Fruit fly (Drosophila melanogaster) whole organism, embryonic: ENCODE results near the gene Nmt.
A peak's percentile ranks its signal among the peaks of the same experiment; 100 is the strongest.

ENCODE experiments used
- Aef1 ChIP-seq: fragments of 200-800 bp; sonication (Bioruptor generic); IDR thresholded peaks from 3 replicates; pipeline ENCODE4 v1.3.6; 2022; ENCODE audit warnings: missing biosample characterization, missing genetic modification characterization
- Atf6 ChIP-seq: fragments of 200-800 bp; sonication (Bioruptor generic); IDR thresholded peaks from 2 replicates; pipeline ENCODE4 v1.3.6; 2022; ENCODE audit warnings: missing biosample characterization, missing genetic modification characterization
- CG10321 ChIP-seq: fragments of 200-800 bp; sonication (Bioruptor generic); IDR thresholded peaks from 2 replicates; pipeline ENCODE4 v1.3.6; 2022; ENCODE audit warnings: missing biosample characterization, missing genetic modification characterization
- CG10654 ChIP-seq: fragments of 200-800 bp; sonication (Bioruptor generic); optimal IDR thresholded peaks from 2 replicates; lab custom pipeline; 2016; ENCODE audit warnings: missing biosample characterization, missing genetic modification characterization
- CG12236 ChIP-seq: fragments of 200-800 bp; sonication (Bioruptor generic); optimal IDR thresholded peaks from 2 replicates; lab custom pipeline; 2016; ENCODE audit warnings: missing biosample characterization, missing genetic modification characterization
- CG14860 ChIP-seq: fragments of 200-800 bp; sonication (Bioruptor generic); IDR thresholded peaks from 3 replicates; pipeline ENCODE4 v1.3.6; 2022; ENCODE audit warnings: missing biosample characterization, missing genetic modification characterization; ENCODE audit not compliant: partially characterized antibody
- CG15696 ChIP-seq: fragments of 200-800 bp; sonication (Bioruptor generic); optimal IDR thresholded peaks from 2 replicates; lab custom pipeline; 2019; ENCODE audit warnings: missing biosample characterization, mild to moderate bottlenecking, missing genetic modification characterization, moderate library complexity
- CG17385 ChIP-seq: fragments of 200-800 bp; sonication (Bioruptor generic); optimal IDR thresholded peaks from 3 replicates; lab custom pipeline; 2018; ENCODE audit warnings: missing biosample characterization, mild to moderate bottlenecking, missing genetic modification characterization
- CG2712 ChIP-seq: fragments of 200-800 bp; optimal IDR thresholded peaks from 3 replicates; lab custom pipeline; 2019; ENCODE audit warnings: missing biosample characterization, mild to moderate bottlenecking, missing genetic modification characterization, moderate library complexity
- CG34422 ChIP-seq: fragments of 200-800 bp; sonication (Bioruptor generic); IDR thresholded peaks from 3 replicates; pipeline ENCODE4 v1.3.6; 2022; ENCODE audit warnings: missing biosample characterization, missing genetic modification characterization
- CG4404 ChIP-seq: fragments of 200-800 bp; sonication (Bioruptor generic); IDR thresholded peaks from 2 replicates; pipeline ENCODE4 v1.3.6; 2022; ENCODE audit warnings: missing biosample characterization, missing genetic modification characterization
- CG4424 ChIP-seq: fragments of 200-800 bp; sonication (Bioruptor generic); optimal IDR thresholded peaks from 3 replicates; lab custom pipeline; 2016; ENCODE audit warnings: missing biosample characterization, missing genetic modification characterization
- CG7357 ChIP-seq: fragments of 200-800 bp; sonication (Bioruptor generic); IDR thresholded peaks from 3 replicates; pipeline ENCODE4 v1.3.6; 2022; ENCODE audit warnings: missing biosample characterization, missing genetic modification characterization
- CG7839 ChIP-seq: fragments of 200-800 bp; sonication (Bioruptor generic); optimal IDR thresholded peaks from 3 replicates; lab custom pipeline; 2018; ENCODE audit warnings: missing biosample characterization, mild to moderate bottlenecking, missing genetic modification characterization, moderate library complexity
- CG7963 ChIP-seq: fragments of 200-800 bp; sonication (Bioruptor generic); IDR thresholded peaks from 3 replicates; pipeline ENCODE4 v1.3.6; 2022; ENCODE audit warnings: missing biosample characterization, missing genetic modification characterization; ENCODE audit not compliant: partially characterized antibody
- CG8359 ChIP-seq: fragments of 200-800 bp; sonication (Bioruptor generic); optimal IDR thresholded peaks from 2 replicates; lab custom pipeline; 2017; ENCODE audit warnings: missing biosample characterization, mild to moderate bottlenecking, missing genetic modification characterization, borderline replicate concordance
- CG9797 ChIP-seq: fragments of 200-800 bp; sonication (Bioruptor generic); optimal IDR thresholded peaks from 3 replicates; lab custom pipeline; 2018; ENCODE audit warnings: missing biosample characterization, mild to moderate bottlenecking, missing genetic modification characterization
- CG9876 ChIP-seq: fragments of 200-800 bp; sonication (Bioruptor generic); optimal IDR thresholded peaks from 2 replicates; lab custom pipeline; 2016; ENCODE audit warnings: missing biosample characterization, missing genetic modification characterization
- Dek ChIP-seq: fragments of 200-800 bp; sonication (Bioruptor generic); optimal IDR thresholded peaks from 3 replicates; lab custom pipeline; 2019; ENCODE audit warnings: missing biosample characterization, mild to moderate bottlenecking, missing genetic modification characterization, moderate library complexity
- Dip3 ChIP-seq: fragments of 200-800 bp; sonication (Bioruptor generic); optimal IDR thresholded peaks from 3 replicates; lab custom pipeline; 2016; ENCODE audit warnings: missing biosample characterization, missing genetic modification characterization
- Doc2 ChIP-seq: fragments of 200-800 bp; sonication (Bioruptor generic); IDR thresholded peaks from 2 replicates; pipeline ENCODE4 v1.3.6; 2022; ENCODE audit warnings: missing biosample characterization, missing genetic modification characterization
- Doc3 ChIP-seq: fragments of 200-800 bp; sonication (Bioruptor generic); IDR thresholded peaks from 3 replicates; pipeline ENCODE4 v1.3.6; 2022; ENCODE audit warnings: missing biosample characterization, missing genetic modification characterization; ENCODE audit not compliant: partially characterized antibody
- MBD-R2 ChIP-seq: fragments of 200-800 bp; sonication (Bioruptor generic); IDR thresholded peaks from 2 replicates; pipeline ENCODE4 v1.3.6; 2022; ENCODE audit warnings: missing biosample characterization, missing genetic modification characterization
- Max ChIP-seq: fragments of 200-800 bp; sonication (Bioruptor generic); optimal IDR thresholded peaks from 2 replicates; lab custom pipeline; 2016; ENCODE audit warnings: missing biosample characterization, mild to moderate bottlenecking, missing genetic modification characterization
- Nf-YB ChIP-seq: fragments of 200-800 bp; sonication (Bioruptor generic); optimal IDR thresholded peaks from 3 replicates; lab custom pipeline; 2019; ENCODE audit warnings: missing biosample characterization, mild to moderate bottlenecking, missing genetic modification characterization, moderate library complexity
- Pdp1 ChIP-seq, 2 experiments: fragments of 200-800 bp; sonication (Bioruptor generic); optimal IDR thresholded peaks; 3 replicates each; lab custom pipeline; 2016; ENCODE audit warnings: missing biosample characterization in 2 of 2, missing genetic modification characterization in 2 of 2, mild to moderate bottlenecking in 1 of 2, moderate library complexity in 1 of 2
- Scr ChIP-seq: fragments of 200-800 bp; sonication (Bioruptor generic); IDR thresholded peaks from 2 replicates; pipeline ENCODE4 v1.3.6; 2022; ENCODE audit warnings: missing biosample characterization, missing genetic modification characterization; ENCODE audit not compliant: partially characterized antibody
- Sry-β ChIP-seq: fragments of 200-800 bp; sonication (Bioruptor generic); optimal IDR thresholded peaks from 2 replicates; lab custom pipeline; 2018; ENCODE audit warnings: missing biosample characterization, mild to moderate bottlenecking, missing genetic modification characterization, moderate library complexity
- ab ChIP-seq: fragments of 200-800 bp; sonication (Bioruptor generic); optimal IDR thresholded peaks from 2 replicates; lab custom pipeline; 2016; ENCODE audit warnings: missing biosample characterization, missing genetic modification characterization
- ac ChIP-seq: fragments of 200-800 bp; sonication (Bioruptor generic); optimal IDR thresholded peaks from 3 replicates; lab custom pipeline; 2017; ENCODE audit warnings: missing biosample characterization, mild to moderate bottlenecking, missing genetic modification characterization
- cad ChIP-seq: fragments of >200 bp; optimal IDR thresholded peaks from 2 replicates; lab custom pipeline; 2017; ENCODE audit warnings: missing biosample characterization, missing genetic modification characterization
- chm ChIP-seq: fragments of 200-800 bp; sonication (Bioruptor generic); IDR thresholded peaks from 2 replicates; pipeline ENCODE4 v1.3.6; 2022; ENCODE audit warnings: missing biosample characterization, missing genetic modification characterization
- corto ChIP-seq: fragments of 200-800 bp; sonication (Bioruptor generic); optimal IDR thresholded peaks from 2 replicates; lab custom pipeline; 2016; ENCODE audit warnings: missing biosample characterization, mild to moderate bottlenecking, missing genetic modification characterization, moderate library complexity
- dmrt11E ChIP-seq: fragments of 200-800 bp; sonication (Bioruptor generic); optimal IDR thresholded peaks from 3 replicates; lab custom pipeline; 2018; ENCODE audit warnings: missing biosample characterization, mild to moderate bottlenecking, missing genetic modification characterization, moderate library complexity
- hb ChIP-seq: fragments of 200-800 bp; sonication (Bioruptor generic); IDR thresholded peaks from 3 replicates; pipeline ENCODE4 v1.3.6; 2022; ENCODE audit warnings: missing biosample characterization, missing genetic modification characterization; ENCODE audit not compliant: partially characterized antibody
- ken ChIP-seq: fragments of 200-800 bp; sonication (Bioruptor generic); IDR thresholded peaks from 3 replicates; pipeline ENCODE4 v1.3.6; 2022; ENCODE audit warnings: missing biosample characterization, missing genetic modification characterization
- otp ChIP-seq: fragments of 200-800 bp; sonication (Bioruptor generic); IDR thresholded peaks from 3 replicates; pipeline ENCODE4, ENCODE4 v1.3.6; 2022; ENCODE audit warnings: missing biosample characterization, missing genetic modification characterization
- pita ChIP-seq: fragments of 200-800 bp; sonication (Bioruptor generic); optimal IDR thresholded peaks from 2 replicates; lab custom pipeline; 2017; ENCODE audit warnings: missing biosample characterization, mild to moderate bottlenecking, missing genetic modification characterization
- prd ChIP-seq, 3 experiments: fragments of >200 bp in 2 of 3; fragments of 200-800 bp in 1 of 3; sonication (Bioruptor generic) in 1 of 3; optimal IDR thresholded peaks in 2 of 3; IDR thresholded peaks in 1 of 3; 2 replicates in 2 of 3; 3 replicates in 1 of 3; pipeline versions ENCODE4 v1.3.6 to Lab custom; 2017 to 2022; ENCODE audit warnings: missing biosample characterization in 1 of 3, missing genetic modification characterization in 1 of 3
- pros ChIP-seq: fragments of 200-800 bp; sonication (Bioruptor generic); optimal IDR thresholded peaks from 3 replicates; lab custom pipeline; 2019; ENCODE audit warnings: missing biosample characterization, mild to moderate bottlenecking, missing genetic modification characterization, moderate library complexity
- shn ChIP-seq: fragments of 200-800 bp; sonication (Bioruptor generic); optimal IDR thresholded peaks from 3 replicates; lab custom pipeline; 2016; ENCODE audit warnings: missing biosample characterization, missing genetic modification characterization
- sisA ChIP-seq: fragments of 200-800 bp; sonication (Bioruptor generic); IDR thresholded peaks from 2 replicates; pipeline ENCODE4 v1.3.6; 2022; ENCODE audit warnings: missing biosample characterization, missing genetic modification characterization
- slbo ChIP-seq: fragments of 200-800 bp; sonication (Bioruptor generic); IDR thresholded peaks from 2 replicates; pipeline ENCODE4 v1.3.6; 2022; ENCODE audit warnings: missing biosample characterization, missing genetic modification characterization
- sob ChIP-seq: fragments of 200-800 bp; sonication (Bioruptor generic); IDR thresholded peaks from 2 replicates; pipeline ENCODE4 v1.3.6; 2022; ENCODE audit warnings: missing biosample characterization, missing genetic modification characterization
- stc ChIP-seq: fragments of 200-800 bp; sonication (Bioruptor generic); IDR thresholded peaks from 2 replicates; pipeline ENCODE4 v1.3.6; 2022; ENCODE audit warnings: missing biosample characterization, missing genetic modification characterization
- trem ChIP-seq: fragments of 200-800 bp; optimal IDR thresholded peaks from 3 replicates; lab custom pipeline; 2019; ENCODE audit warnings: missing biosample characterization, mild to moderate bottlenecking, missing genetic modification characterization, moderate library complexity
- twi ChIP-seq: fragments of 200-800 bp; optimal IDR thresholded peaks from 2 replicates; lab custom pipeline; 2019; ENCODE audit warnings: missing biosample characterization, mild to moderate bottlenecking, missing genetic modification characterization, moderate library complexity
- unpg ChIP-seq: fragments of 200-800 bp; sonication (Bioruptor generic); optimal IDR thresholded peaks from 3 replicates; lab custom pipeline; 2018; ENCODE audit warnings: missing biosample characterization, mild to moderate bottlenecking, missing genetic modification characterization, moderate library complexity

The Nmt gene

DNA sequence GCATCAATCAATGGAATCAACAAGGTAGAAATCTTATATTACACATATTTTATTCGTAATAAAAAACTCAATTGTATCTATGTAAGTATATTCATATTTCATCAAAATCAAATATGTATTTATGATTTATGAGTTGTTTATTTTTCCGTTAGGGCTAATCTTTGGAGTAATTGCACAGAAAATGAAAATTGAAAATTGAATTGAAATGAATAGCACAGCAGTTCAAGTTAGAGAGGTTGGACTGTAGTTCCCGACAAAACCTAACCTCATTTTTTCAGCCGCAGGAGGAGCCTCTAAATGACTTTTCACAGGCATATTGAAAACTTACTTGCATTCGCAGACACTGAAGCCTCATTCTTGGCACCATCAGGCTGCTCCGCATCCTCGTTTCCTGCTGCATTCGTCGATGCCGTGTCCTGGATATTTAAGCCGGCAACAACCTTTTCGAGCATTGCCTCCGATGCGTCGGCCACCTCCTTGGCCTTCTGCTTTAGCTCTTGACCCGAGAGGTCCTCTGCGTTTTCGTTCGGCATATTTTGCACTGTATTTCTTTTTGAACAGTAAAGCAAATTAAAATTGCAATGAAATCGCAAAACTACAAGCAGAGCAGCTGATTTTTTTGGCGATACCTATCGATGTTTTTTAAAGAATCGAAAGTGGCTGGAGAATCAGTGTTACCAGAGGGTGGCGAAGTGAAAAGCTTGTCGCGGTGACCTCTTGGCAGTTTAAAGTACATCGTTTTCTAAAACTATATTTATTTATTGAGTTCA, at the start of gene Nmt (continued):
- TF ChIP-seq corto (GFP tag; lab: Kevin White, UChicago) = no peak
- 0 out of 2 replicates have a peak, but pooled peaks have one; percentile 25 for TF ChIP-seq chm
- TF ChIP-seq stc = no peak
- TF ChIP-seq CG15696 (tag; lab: Kevin White, UChicago) = no peak
- no peak for TF ChIP-seq CG12236
- no peak for TF ChIP-seq pros (GFP tag; lab: Kevin White, UChicago)
- peak; percentile 43 for TF ChIP-seq sisA
- TF ChIP-seq CG17385 (GFP tag; lab: Kevin White, UChicago) = peak; percentile 17
- peak; percentile 55 for TF ChIP-seq Aef1
- no peak for TF ChIP-seq CG10321 (GFP tag; lab: Robert Waterston, UW)
- TF ChIP-seq CG9876 (GFP tag; lab: Kevin White, UChicago) = no peak
- TF ChIP-seq CG2712 = no peak
- TF ChIP-seq prd (optimal IDR thresholded peaks at IDR 0.05; lab: Kevin White, UChicago) = no peak
- TF ChIP-seq prd (GFP tag; IDR thresholded peaks at IDR 0.05; lab: Robert Waterston, UW) = peak; percentile 51; the same call in 1 of the 3 replicates
- no peak for TF ChIP-seq ken
- peak; percentile 68; the same call in 1 of the 3 replicates for TF ChIP-seq CG34422 (GFP tag; lab: Robert Waterston, UW)
- TF ChIP-seq otp = no peak
- no peak for TF ChIP-seq Doc2
- no peak for TF ChIP-seq CG7357 (GFP tag; lab: Robert Waterston, UW)
- peak; percentile 72 for TF ChIP-seq CG7963 (GFP tag; lab: Robert Waterston, UW)
- no peak for TF ChIP-seq CG8359 (GFP tag; lab: Kevin White, UChicago)
- TF ChIP-seq CG10654 (GFP tag; lab: Kevin White, UChicago) = no peak
- 0 out of 3 replicates have a peak, but pooled peaks have one; percentile 24 for TF ChIP-seq hb
- peak; percentile 75 for TF ChIP-seq Scr (GFP tag; lab: Robert Waterston, UW)
- peak; percentile 27 for TF ChIP-seq CG4424 (GFP tag; lab: Kevin White, UChicago)
- peak in 1 of 2 experiments; percentile 4 for TF ChIP-seq Pdp1 (GFP tag; optimal IDR thresholded peaks at IDR 0.05; lab: Kevin White, UChicago)
- peak; percentile 67 for TF ChIP-seq Doc3 (GFP tag; lab: Robert Waterston, UW)
- TF ChIP-seq MBD-R2 = peak; percentile 81
- no peak for TF ChIP-seq Nf-YB (GFP tag; lab: Kevin White, UChicago)
- TF ChIP-seq pita = no peak
- TF ChIP-seq Max (GFP tag; lab: Kevin White, UChicago) = no peak
- peak; percentile 17 for TF ChIP-seq Dek (tag; lab: Kevin White, UChicago)
- TF ChIP-seq sob (GFP tag; lab: Robert Waterston, UW) = no peak
- TF ChIP-seq Atf6 (GFP tag; lab: Robert Waterston, UW) = peak; percentile 48; the same call in 1 of the 2 replicates
- TF ChIP-seq CG4404 (GFP tag; lab: Robert Waterston, UW) = no peak
- peak; percentile 37 for TF ChIP-seq unpg
- TF ChIP-seq twi = no peak
- TF ChIP-seq ab = no peak
- peak; percentile 67 for TF ChIP-seq CG9797 (GFP tag; lab: Kevin White, UChicago)
- peak; percentile 6 for TF ChIP-seq dmrt11E (tag; lab: Kevin White, UChicago)
- peak; percentile 4 for TF ChIP-seq Dip3 (GFP tag; lab: Kevin White, UChicago)
- TF ChIP-seq CG7839 = peak; percentile 40
- peak; percentile 53; the same call in 2 of the 3 replicates for TF ChIP-seq CG14860 (GFP tag; lab: Robert Waterston, UW)
- peak; percentile 82 for TF ChIP-seq slbo (GFP tag; lab: Robert Waterston, UW)
- TF ChIP-seq shn (GFP tag; lab: Kevin White, UChicago) = no peak
- TF ChIP-seq Sry-β (GFP tag; lab: Kevin White, UChicago) = no peak
- TF ChIP-seq cad (GFP tag; lab: Kevin White, UChicago) = no peak
- TF ChIP-seq ac (GFP tag; lab: Kevin White, UChicago) = no peak
- peak; percentile 2 for TF ChIP-seq trem
